Worm (Caenorhabditis elegans): Measurements from ENCODE around the gene clec-64.

The clec-64 gene

ce11 chrII:12897942-12898341, at the start of gene clec-64:
TSS of gene clec-64 (plus strand) at chrII:12898242.
- TF ChIP-seq elt-2 (tag; optimal IDR thresholded peaks at IDR 0.05): peak; percentile 31
- TF ChIP-seq jun-1 (tag; optimal IDR thresholded peaks at IDR 0.05): no peak

DNA sequence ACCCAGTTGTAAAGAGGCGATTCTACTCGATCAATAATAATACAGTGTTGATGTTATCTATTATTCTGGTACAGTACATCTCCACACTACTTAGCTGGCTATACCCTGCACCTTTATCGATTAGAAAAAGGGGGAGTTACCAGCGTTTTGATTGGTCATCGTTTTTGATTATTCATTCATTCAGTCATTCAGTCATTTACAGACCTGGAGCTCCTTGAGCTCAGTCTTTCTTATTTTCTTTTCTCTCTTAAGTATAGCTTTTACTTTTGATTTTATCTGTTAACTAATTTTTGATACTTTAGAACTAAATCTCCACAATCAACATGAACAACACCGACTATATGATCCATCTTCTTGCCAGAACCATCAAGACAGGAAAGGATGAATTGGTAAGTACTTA, 47.9 kb upstream of the clec-64 start, which contains the start of gene Y46G5A.28:
Y46G5A.28 (plus strand) TSS at position 301 of the 400 bp plus-strand sequence.
- TF ChIP-seq nhr-23 (tag; optimal IDR thresholded peaks at IDR 0.05): no peak
- no peak for TF ChIP-seq nhr-77 (tag; optimal IDR thresholded peaks at IDR 0.05)
- no peak for TF ChIP-seq nhr-237 (tag; optimal IDR thresholded peaks at IDR 0.05)
- no peak for TF ChIP-seq nhr-67 (tag; optimal IDR thresholded peaks at IDR 0.05)
- TF ChIP-seq nhr-28 (tag; optimal IDR thresholded peaks at IDR 0.05): no peak
- TF ChIP-seq ceh-16 (tag; optimal IDR thresholded peaks at IDR 0.05): no peak
- no peak for TF ChIP-seq nhr-11 (tag; optimal IDR thresholded peaks at IDR 0.05)
- no peak for TF ChIP-seq ztf-11 (tag; optimal IDR thresholded peaks at IDR 0.05)
- no peak for TF ChIP-seq fos-1 (tag; optimal IDR thresholded peaks at IDR 0.05)
- TF ChIP-seq pqm-1 (tag; optimal IDR thresholded peaks at IDR 0.05): no peak
- TF ChIP-seq ZK546.5 (tag; optimal IDR thresholded peaks at IDR 0.05): no peak
- no peak for TF ChIP-seq daf-12 (tag; optimal IDR thresholded peaks at IDR 0.05)
- TF ChIP-seq unc-39 (tag; optimal IDR thresholded peaks at IDR 0.05): no peak
- no peak for TF ChIP-seq egl-27 (tag; optimal IDR thresholded peaks at IDR 0.05)
- TF ChIP-seq mml-1 (tag; optimal IDR thresholded peaks at IDR 0.05): no peak
- no peak for TF ChIP-seq nhr-76 (tag; optimal IDR thresholded peaks at IDR 0.05)
- TF ChIP-seq fkh-2 (tag; optimal IDR thresholded peaks at IDR 0.05): no peak
- no peak for TF ChIP-seq unc-62 (GFP tag; optimal IDR thresholded peaks at IDR 0.05)
- TF ChIP-seq tbx-2 (tag; optimal IDR thresholded peaks at IDR 0.05): no peak

DNA sequence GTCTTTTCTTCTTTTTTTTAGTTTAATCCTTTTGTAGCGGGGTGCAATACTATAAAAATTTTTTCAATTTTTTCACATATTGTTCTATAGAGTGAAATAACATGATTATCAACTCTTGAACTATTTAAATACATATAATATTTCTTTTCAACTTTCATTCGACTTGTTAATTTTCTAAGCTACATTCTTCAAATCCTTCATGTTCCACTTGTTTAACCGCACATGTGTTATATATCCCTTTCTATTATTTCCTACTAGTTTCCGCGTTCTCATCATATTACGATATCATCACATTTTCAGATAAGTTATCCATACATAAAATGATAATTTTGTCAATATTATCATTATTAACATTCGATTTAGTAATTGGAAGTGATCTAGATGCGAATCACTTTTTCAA, 42.1 kb upstream of the clec-64 start, which contains the start of gene Y46G5A.29:
Y46G5A.29 (plus strand) TSS at position 301 of the 400 bp plus-strand sequence.
- TF ChIP-seq R02D3.7 (tag; optimal IDR thresholded peaks at IDR 0.05) (no peak), lin-15B (tag; optimal IDR thresholded peaks at IDR 0.05) (no peak), nhr-28 (tag; optimal IDR thresholded peaks at IDR 0.05) (no peak), ceh-28 (tag; optimal IDR thresholded peaks at IDR 0.05) (no peak), skn-1 (tag; optimal IDR thresholded peaks at IDR 0.05) (no peak), nhr-77 (tag; optimal IDR thresholded peaks at IDR 0.05) (no peak), ztf-4 (tag; optimal IDR thresholded peaks at IDR 0.05) (no peak), daf-12 (tag; optimal IDR thresholded peaks at IDR 0.05) (no peak), ceh-9 (tag; optimal IDR thresholded peaks at IDR 0.05) (no peak), unc-62 (GFP tag; optimal IDR thresholded peaks at IDR 0.05) (no peak), sea-2 (GFP tag; optimal IDR thresholded peaks at IDR 0.05) (no peak), mdl-1 (tag; optimal IDR thresholded peaks at IDR 0.05) (no peak), pha-4 (tag; optimal IDR thresholded peaks at IDR 0.05) (no peak), ztf-11 (tag; optimal IDR thresholded peaks at IDR 0.05) (no peak), elt-1 (tag; optimal IDR thresholded peaks at IDR 0.05) (no peak), nhr-237 (tag; optimal IDR thresholded peaks at IDR 0.05) (no peak), fkh-2 (tag; optimal IDR thresholded peaks at IDR 0.05) (no peak), zag-1 (tag; optimal IDR thresholded peaks at IDR 0.05) (no peak), aly-2 (tag; optimal IDR thresholded peaks at IDR 0.05) (no peak), lsy-12 (tag; optimal IDR thresholded peaks at IDR 0.05) (no peak)

ce11 chrII:12865604-12866003, 32.4 kb upstream of the clec-64 start, which contains the start of gene snf-5:
TSS of gene snf-5 (minus strand) at chrII:12865785.
- TF ChIP-seq nhr-77 (tag; optimal IDR thresholded peaks at IDR 0.05): no peak
- no peak for TF ChIP-seq tbx-2 (tag; optimal IDR thresholded peaks at IDR 0.05)

DNA sequence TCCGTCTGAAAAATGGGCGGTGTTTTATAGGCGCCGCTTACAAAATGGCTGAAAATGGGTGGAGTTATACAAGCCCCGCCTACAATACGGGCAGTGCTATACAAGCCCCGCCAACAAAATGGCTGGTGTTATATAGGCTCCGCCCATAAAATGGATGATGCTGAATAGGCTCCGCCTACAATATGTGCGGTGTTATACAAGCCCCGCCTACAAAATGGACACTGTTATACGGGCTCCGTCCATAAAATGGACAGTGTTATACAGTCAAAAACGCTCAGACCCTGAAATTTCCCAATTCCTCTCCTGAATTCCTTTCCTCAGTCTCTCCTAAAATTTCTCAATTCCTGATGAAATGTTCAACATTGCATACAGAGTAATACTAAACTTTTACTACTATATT, 32.0 kb upstream of the clec-64 start:
- no peak for TF ChIP-seq sea-2 (GFP tag; optimal IDR thresholded peaks at IDR 0.05)
- no peak for TF ChIP-seq hmg-11 (tag; optimal IDR thresholded peaks at IDR 0.05)
- TF ChIP-seq fos-1 (tag; optimal IDR thresholded peaks at IDR 0.05): no peak
- TF ChIP-seq nhr-77 (tag; optimal IDR thresholded peaks at IDR 0.05): no peak
- TF ChIP-seq nhr-237 (tag; optimal IDR thresholded peaks at IDR 0.05): no peak
- TF ChIP-seq zag-1 (tag; optimal IDR thresholded peaks at IDR 0.05): no peak
- TF ChIP-seq unc-39 (tag; optimal IDR thresholded peaks at IDR 0.05): no peak
- TF ChIP-seq daf-12 (tag; optimal IDR thresholded peaks at IDR 0.05): no peak
- TF ChIP-seq ama-1 (optimal IDR thresholded peaks at IDR 0.05): no peak
- TF ChIP-seq ZK546.5 (tag; optimal IDR thresholded peaks at IDR 0.05): no peak
- TF ChIP-seq ztf-11 (tag; optimal IDR thresholded peaks at IDR 0.05): no peak
- no peak for TF ChIP-seq nhr-23 (tag; optimal IDR thresholded peaks at IDR 0.05)
